Fruit fly (Drosophila melanogaster): ENCODE results near the gene CtsK1.
A peak's percentile ranks its signal among the peaks of the same experiment; 100 is the strongest.

Gene CtsK1

dm6 chr3L:13993233-13993741 is 744 bp upstream of the CtsK1 start, which contains the start of gene CG17364:
TSS of gene CG17364 (minus strand) at chr3L:13993400.
- TF ChIP-seq eg (GFP tag; IDR thresholded peaks at IDR 0.05) (0 out of 3 replicates have a peak, but pooled peaks have one; percentile 5), fd85E (GFP tag; optimal IDR thresholded peaks at IDR 0.05) (no peak)

dm6 chr3L:13996437-13996836 is 2.4 kb downstream of the CtsK1 start:
- TF ChIP-seq Eip78C (GFP tag): peak; percentile 46
- no peak for TF ChIP-seq Met (GFP tag; optimal IDR thresholded peaks at IDR 0.05)

- TF ChIP-seq CG3032 (tag; optimal IDR thresholded peaks at IDR 0.05) (peak; percentile 21), Sox102F (GFP tag; optimal IDR thresholded peaks at IDR 0.05) (no peak)
Measured at dm6 chr3L:13996992-13997391, 3.0 kb downstream of the CtsK1 start, which contains the start of gene CG17361. TSS of gene CG17361 (plus strand) at chr3L:13997191.

- TF ChIP-seq CG32006 (GFP tag; optimal IDR thresholded peaks at IDR 0.05): no peak
- TF ChIP-seq CG16779 (tag; optimal IDR thresholded peaks at IDR 0.05): no peak
- no peak for TF ChIP-seq CG6808 (GFP tag; optimal IDR thresholded peaks at IDR 0.05)
- no peak for TF ChIP-seq Hr38 (GFP tag; optimal IDR thresholded peaks at IDR 0.05)
- no peak for TF ChIP-seq CG10669 (GFP tag; optimal IDR thresholded peaks at IDR 0.05)
- no peak for TF ChIP-seq Eip75B (GFP tag; optimal IDR thresholded peaks at IDR 0.05)
- TF ChIP-seq CG31627 (GFP tag; optimal IDR thresholded peaks at IDR 0.05): no peak
- TF ChIP-seq CG8632 (GFP tag; optimal IDR thresholded peaks at IDR 0.05): no peak
- TF ChIP-seq Sox14 (GFP tag; optimal IDR thresholded peaks at IDR 0.05): no peak
- no peak for TF ChIP-seq Ets21C (GFP tag; optimal IDR thresholded peaks at IDR 0.05)
- TF ChIP-seq eg (GFP tag; IDR thresholded peaks at IDR 0.05): no peak
- no peak for TF ChIP-seq acj6 (GFP tag; optimal IDR thresholded peaks at IDR 0.05)
Measured at dm6 chr3L:13999204-13999603, 5.2 kb downstream of the CtsK1 start, which contains the start of gene CG17359. TSS of gene CG17359 (minus strand) at chr3L:13999251.

dm6 chr3L:14001658-14002523 is 7.9 kb downstream of the CtsK1 start, which contains the start of the genes Nprl3 and upSET:
TSS of gene Nprl3 (minus strand) at chr3L:14001880.
TSS of gene upSET (plus strand) at chr3L:14002127.
- no peak for TF ChIP-seq vri (GFP tag; optimal IDR thresholded peaks at IDR 0.05)
- TF ChIP-seq esn (GFP tag; optimal IDR thresholded peaks at IDR 0.05): no peak
- no peak for TF ChIP-seq CG6276 (GFP tag; optimal IDR thresholded peaks at IDR 0.05)
- peak; percentile 56 for TF ChIP-seq fkh (GFP tag; optimal IDR thresholded peaks at IDR 0.05)
- no peak for TF ChIP-seq CG10669 (GFP tag; optimal IDR thresholded peaks at IDR 0.05)
- TF ChIP-seq Eip78C (GFP tag): peak; percentile 23
- 0 out of 3 replicates have a peak, but pooled peaks have one; percentile 8 for TF ChIP-seq CG6163 (GFP tag; IDR thresholded peaks at IDR 0.05)
- no peak for TF ChIP-seq CG3919 (GFP tag; optimal IDR thresholded peaks at IDR 0.05)
- no peak for TF ChIP-seq CG11762 (GFP tag; optimal IDR thresholded peaks at IDR 0.05; ENCODE audit: insufficient read depth)
- no peak for TF ChIP-seq CG8319 (GFP tag; optimal IDR thresholded peaks at IDR 0.05)
- no peak for TF ChIP-seq CG4318 (GFP tag; optimal IDR thresholded peaks at IDR 0.05)
- TF ChIP-seq CG6854 (GFP tag; optimal IDR thresholded peaks at IDR 0.05): peak; percentile 45
- no peak for TF ChIP-seq CG9139 (GFP tag; optimal IDR thresholded peaks at IDR 0.05)
- no peak for TF ChIP-seq Lpt (GFP tag; optimal IDR thresholded peaks at IDR 0.05)
- TF ChIP-seq CG3032 (tag; optimal IDR thresholded peaks at IDR 0.05): peak; percentile 1

dm6 chr3L:14002524-14003135 is 8.6 kb downstream of the CtsK1 start:
- TF ChIP-seq Lpt (GFP tag; optimal IDR thresholded peaks at IDR 0.05) (peak; percentile 12), OdsH (GFP tag; optimal IDR thresholded peaks at IDR 0.05) (no peak), CG1621 (tag; optimal IDR thresholded peaks at IDR 0.05) (peak; percentile 34), vri (GFP tag; optimal IDR thresholded peaks at IDR 0.05) (peak; percentile 41), Eip78C (GFP tag) (peak; percentile 26), CG15336 (GFP tag; IDR thresholded peaks at IDR 0.05) (peak; percentile 33; the same call in 1 of the 2 replicates), Sox14 (GFP tag; optimal IDR thresholded peaks at IDR 0.05) (peak; percentile 28), ss (GFP tag; optimal IDR thresholded peaks at IDR 0.05) (peak; percentile 4 to 22), dsx (GFP tag; optimal IDR thresholded peaks at IDR 0.05; ENCODE audit: poor library complexity, severe bottlenecking) (peak; percentile 31), CG3919 (GFP tag; optimal IDR thresholded peaks at IDR 0.05) (peak; percentile 5), Eip93F (GFP tag; optimal IDR thresholded peaks at IDR 0.05) (no peak), fkh (GFP tag; optimal IDR thresholded peaks at IDR 0.05) (no peak), CG6163 (GFP tag; IDR thresholded peaks at IDR 0.05) (peak; percentile 98), Ets96B (tag; optimal IDR thresholded peaks at IDR 0.05) (no peak), CG34406 (GFP tag; optimal IDR thresholded peaks at IDR 0.05) (no peak)

Measured in whole organism, prepupa.